Fruit fly (Drosophila melanogaster) whole organism, embryonic: ENCODE results near the gene CG15764.
A peak's percentile ranks its signal among the peaks of the same experiment; 100 is the strongest.

Experiments
- Atf-2 ChIP-seq: fragments of 200-800 bp; sonication (Bioruptor generic); optimal IDR thresholded peaks from 2 replicates; lab custom pipeline; 2016; ENCODE audit warnings: missing biosample characterization, missing genetic modification characterization
- Bteb2 ChIP-seq: fragments of 200-800 bp; sonication (Bioruptor generic); optimal IDR thresholded peaks from 2 replicates; lab custom pipeline; 2016; ENCODE audit warnings: missing biosample characterization, missing genetic modification characterization
- CG1024 ChIP-seq: fragments of 200-800 bp; sonication (Bioruptor generic); IDR thresholded peaks from 2 replicates; pipeline ENCODE4 v1.3.6; 2022; ENCODE audit warnings: missing biosample characterization, missing genetic modification characterization
- CG10267 ChIP-seq: fragments of 200-800 bp; sonication (Bioruptor generic); optimal IDR thresholded peaks from 2 replicates; lab custom pipeline; 2018; ENCODE audit warnings: missing biosample characterization, mild to moderate bottlenecking, missing genetic modification characterization, moderate library complexity
- CG10366 ChIP-seq: fragments of 200-800 bp; sonication (Bioruptor generic); IDR thresholded peaks from 2 replicates; pipeline ENCODE4 v1.3.6; 2022; ENCODE audit warnings: missing biosample characterization, missing genetic modification characterization
- CG10959 ChIP-seq: fragments of 200-800 bp; sonication (Bioruptor generic); IDR thresholded peaks from 2 replicates; pipeline ENCODE4 v1.3.6; 2022; ENCODE audit warnings: missing biosample characterization, missing genetic modification characterization
- CG10979 ChIP-seq: fragments of 200-800 bp; sonication (Bioruptor generic); optimal IDR thresholded peaks from 2 replicates; lab custom pipeline; 2018; ENCODE audit warnings: missing biosample characterization, mild to moderate bottlenecking, missing genetic modification characterization, moderate library complexity
- CG11696 ChIP-seq: fragments of 200-800 bp; sonication (Bioruptor generic); IDR thresholded peaks from 2 replicates; pipeline ENCODE4 v1.3.6; 2022; ENCODE audit warnings: missing biosample characterization, missing genetic modification characterization
- CG12236 ChIP-seq: fragments of 200-800 bp; sonication (Bioruptor generic); optimal IDR thresholded peaks from 2 replicates; lab custom pipeline; 2016; ENCODE audit warnings: missing biosample characterization, missing genetic modification characterization
- CG13287 ChIP-seq: fragments of 200-800 bp; sonication (Bioruptor generic); IDR thresholded peaks from 2 replicates; pipeline ENCODE4 v1.3.6; 2022; ENCODE audit warnings: missing biosample characterization, missing genetic modification characterization; ENCODE audit not compliant: partially characterized antibody
- CG14441 ChIP-seq: fragments of 200-800 bp; sonication (Bioruptor generic); IDR thresholded peaks from 2 replicates; pipeline ENCODE4 v1.3.6; 2022; ENCODE audit warnings: missing biosample characterization, missing genetic modification characterization
- CG14965 ChIP-seq: fragments of 200-800 bp; sonication (Bioruptor generic); optimal IDR thresholded peaks from 2 replicates; lab custom pipeline; 2016; ENCODE audit warnings: missing biosample characterization, missing genetic modification characterization, borderline replicate concordance
- CG1602 ChIP-seq: fragments of 200-800 bp; sonication (Bioruptor generic); optimal IDR thresholded peaks from 3 replicates; lab custom pipeline; 2016; ENCODE audit warnings: missing biosample characterization, missing genetic modification characterization
- CG17912 ChIP-seq: fragments of 200-800 bp; sonication (Bioruptor generic); optimal IDR thresholded peaks from 2 replicates; lab custom pipeline; 2018; ENCODE audit warnings: missing biosample characterization, mild to moderate bottlenecking, missing genetic modification characterization
- CG18476 ChIP-seq: fragments of 200-800 bp; sonication (Bioruptor generic); optimal IDR thresholded peaks from 2 replicates; lab custom pipeline; 2016; ENCODE audit warnings: missing biosample characterization, mild to moderate bottlenecking, missing genetic modification characterization
- CG18599 ChIP-seq: fragments of 200-800 bp; sonication (Bioruptor generic); optimal IDR thresholded peaks from 3 replicates; lab custom pipeline; 2017; ENCODE audit warnings: missing biosample characterization, missing genetic modification characterization, mild to moderate bottlenecking, moderate library complexity, missing genetic modification reagents
- CG31441 ChIP-seq: fragments of 200-800 bp; sonication (Bioruptor generic); IDR thresholded peaks from 2 replicates; pipeline ENCODE4 v1.3.6; 2022; ENCODE audit warnings: missing biosample characterization, missing genetic modification characterization
- CG33213 ChIP-seq: fragments of 200-800 bp; sonication (Bioruptor generic); optimal IDR thresholded peaks from 3 replicates; lab custom pipeline; 2016; ENCODE audit warnings: missing biosample characterization, missing genetic modification characterization
- CG4424 ChIP-seq: fragments of 200-800 bp; sonication (Bioruptor generic); optimal IDR thresholded peaks from 3 replicates; lab custom pipeline; 2016; ENCODE audit warnings: missing biosample characterization, missing genetic modification characterization
- CG7357 ChIP-seq: fragments of 200-800 bp; sonication (Bioruptor generic); IDR thresholded peaks from 3 replicates; pipeline ENCODE4 v1.3.6; 2022; ENCODE audit warnings: missing biosample characterization, missing genetic modification characterization
- CG8281 ChIP-seq: fragments of 200-800 bp; sonication (Bioruptor generic); optimal IDR thresholded peaks from 2 replicates; lab custom pipeline; 2018; ENCODE audit warnings: missing biosample characterization, mild to moderate bottlenecking, missing genetic modification characterization, moderate library complexity
- CG8765 ChIP-seq: fragments of 200-800 bp; sonication (Bioruptor generic); IDR thresholded peaks from 2 replicates; pipeline ENCODE4 v1.3.6; 2022; ENCODE audit warnings: missing biosample characterization, missing genetic modification characterization
- Dip2 ChIP-seq: fragments of 200-800 bp; sonication (Bioruptor generic); IDR thresholded peaks from 2 replicates; pipeline ENCODE4 v1.3.6; 2022; ENCODE audit warnings: missing biosample characterization, missing genetic modification characterization
- Drgx ChIP-seq: fragments of 200-800 bp; sonication (Bioruptor generic); IDR thresholded peaks from 2 replicates; pipeline ENCODE4 v1.3.6; 2022; ENCODE audit warnings: missing biosample characterization, missing genetic modification characterization
- E2f2 ChIP-seq: fragments of 200-800 bp; sonication (Bioruptor generic); IDR thresholded peaks from 2 replicates; pipeline ENCODE4 v1.3.6; 2022; ENCODE audit warnings: missing biosample characterization, missing genetic modification characterization
- Ets65A ChIP-seq: fragments of 200-800 bp; sonication (Bioruptor generic); peaks from one replicate; lab custom pipeline; 2016; ENCODE audit warnings: missing biosample characterization, missing genetic modification characterization
- HmgD ChIP-seq: fragments of 200-800 bp; sonication (Bioruptor generic); optimal IDR thresholded peaks from 3 replicates; lab custom pipeline; 2016; ENCODE audit warnings: missing biosample characterization, missing genetic modification characterization
- Lpt ChIP-seq: fragments of >200 bp; optimal IDR thresholded peaks from 2 replicates; lab custom pipeline; 2018; ENCODE audit warnings: missing biosample characterization, missing genetic modification characterization
- Max ChIP-seq: fragments of 200-800 bp; sonication (Bioruptor generic); optimal IDR thresholded peaks from 2 replicates; lab custom pipeline; 2016; ENCODE audit warnings: missing biosample characterization, mild to moderate bottlenecking, missing genetic modification characterization
- Rfx ChIP-seq: fragments of 200-800 bp; sonication (Bioruptor generic); IDR thresholded peaks from 2 replicates; pipeline ENCODE4 v1.3.6; 2022; ENCODE audit warnings: missing biosample characterization, missing genetic modification characterization
- Sry-δ ChIP-seq: fragments of 200-800 bp; sonication (Bioruptor generic); optimal IDR thresholded peaks from 2 replicates; lab custom pipeline; 2016; ENCODE audit warnings: missing biosample characterization, missing genetic modification characterization
- Taf1 ChIP-seq: fragments of 200-800 bp; sonication (Bioruptor generic); IDR thresholded peaks from 2 replicates; pipeline ENCODE4 v1.3.6; 2022; ENCODE audit warnings: missing biosample characterization, missing genetic modification characterization
- Xbp1 ChIP-seq: fragments of 200-800 bp; sonication (Bioruptor generic); optimal IDR thresholded peaks from 3 replicates; lab custom pipeline; 2016; ENCODE audit warnings: missing biosample characterization, mild to moderate bottlenecking, missing genetic modification characterization
- Xrp1 ChIP-seq: fragments of 200-800 bp; sonication (Bioruptor generic); IDR thresholded peaks from 2 replicates; pipeline ENCODE4 v1.3.6; 2022; ENCODE audit warnings: missing biosample characterization, missing genetic modification characterization
- aop ChIP-seq: fragments of 200-800 bp; sonication (Bioruptor generic); IDR thresholded peaks from 2 replicates; pipeline ENCODE4 v1.3.6; 2022; ENCODE audit warnings: missing biosample characterization, missing genetic modification characterization
- btn ChIP-seq: fragments of 200-800 bp; sonication (Bioruptor generic); optimal IDR thresholded peaks from 2 replicates; lab custom pipeline; 2016; ENCODE audit warnings: missing biosample characterization, missing genetic modification characterization
- cad ChIP-seq: fragments of >200 bp; optimal IDR thresholded peaks from 2 replicates; lab custom pipeline; 2017; ENCODE audit warnings: missing biosample characterization, missing genetic modification characterization
- cg ChIP-seq: fragments of 200-800 bp; sonication (Bioruptor generic); optimal IDR thresholded peaks from 3 replicates; lab custom pipeline; 2019; ENCODE audit warnings: missing biosample characterization, mild to moderate bottlenecking, missing genetic modification characterization, moderate library complexity
- ci ChIP-seq: fragments of 200-800 bp; sonication (Bioruptor generic); IDR thresholded peaks from 3 replicates; pipeline ENCODE4 v1.3.6; 2022; ENCODE audit warnings: missing biosample characterization, missing genetic modification characterization
- dati ChIP-seq: fragments of 200-800 bp; sonication (Bioruptor generic); IDR thresholded peaks from 2 replicates; pipeline ENCODE4 v1.3.6; 2022; ENCODE audit warnings: missing biosample characterization, missing genetic modification characterization
- ind ChIP-seq: fragments of 200-800 bp; sonication (Bioruptor generic); optimal IDR thresholded peaks from 3 replicates; lab custom pipeline; 2016; ENCODE audit warnings: missing biosample characterization, missing genetic modification characterization
- mam ChIP-seq: fragments of 200-800 bp; sonication (Bioruptor generic); optimal IDR thresholded peaks from 3 replicates; lab custom pipeline; 2016; ENCODE audit warnings: missing biosample characterization, missing genetic modification characterization
- pros ChIP-seq: fragments of 200-800 bp; sonication (Bioruptor generic); optimal IDR thresholded peaks from 3 replicates; lab custom pipeline; 2019; ENCODE audit warnings: missing biosample characterization, mild to moderate bottlenecking, missing genetic modification characterization, moderate library complexity
- sima ChIP-seq: fragments of 200-800 bp; sonication (Bioruptor generic); optimal IDR thresholded peaks from 2 replicates; lab custom pipeline; 2016; ENCODE audit warnings: missing biosample characterization, missing genetic modification characterization
- slbo ChIP-seq: fragments of 200-800 bp; sonication (Bioruptor generic); IDR thresholded peaks from 2 replicates; pipeline ENCODE4 v1.3.6; 2022; ENCODE audit warnings: missing biosample characterization, missing genetic modification characterization
- sug ChIP-seq: fragments of 200-800 bp; optimal IDR thresholded peaks from 2 replicates; lab custom pipeline; 2019; ENCODE audit warnings: missing biosample characterization, mild to moderate bottlenecking, missing genetic modification characterization, moderate library complexity
- tap ChIP-seq: fragments of 200-800 bp; optimal IDR thresholded peaks from 3 replicates; lab custom pipeline; 2019; ENCODE audit warnings: missing biosample characterization, mild to moderate bottlenecking, missing genetic modification characterization, moderate library complexity
- tx ChIP-seq: fragments of 200-800 bp; sonication (Bioruptor generic); optimal IDR thresholded peaks from 2 replicates; lab custom pipeline; 2016; ENCODE audit warnings: missing biosample characterization, missing genetic modification characterization
- usp ChIP-seq: fragments of >200 bp; optimal IDR thresholded peaks from 2 replicates; lab custom pipeline; 2017; ENCODE audit warnings: missing biosample characterization, missing genetic modification characterization
- zfh1 ChIP-seq: fragments of 200-800 bp; sonication (Bioruptor generic); IDR thresholded peaks from 3 replicates; pipeline ENCODE4 v1.3.6; 2022; ENCODE audit warnings: missing biosample characterization, missing genetic modification characterization

The CG15764 gene

dm6 chrX:5896809-5897700 is 28.2 kb downstream of the CG15764 start (continued):
- TF ChIP-seq CG1602 (GFP tag; lab: Kevin White, UChicago) (peak; percentile 17), CG18476 (GFP tag; lab: Kevin White, UChicago) (no peak), HmgD (GFP tag; lab: Kevin White, UChicago) (no peak), CG8281 (tag; lab: Kevin White, UChicago) (no peak), CG17912 (GFP tag; lab: Kevin White, UChicago) (no peak), sima (GFP tag; lab: Kevin White, UChicago) (no peak), tap (tag; lab: Kevin White, UChicago) (peak; percentile 9), Lpt (GFP tag; lab: Kevin White, UChicago) (no peak), CG10979 (tag; lab: Kevin White, UChicago) (peak; percentile 25), CG14441 (GFP tag; lab: Robert Waterston, UW) (0 out of 2 replicates have a peak, but pooled peaks have one; percentile 33), CG4424 (GFP tag; lab: Kevin White, UChicago) (no peak), dati (no peak), cad (GFP tag; lab: Kevin White, UChicago) (no peak), aop (GFP tag; lab: Robert Waterston, UW) (no peak), CG1024 (GFP tag; lab: Robert Waterston, UW) (no peak), slbo (GFP tag; lab: Robert Waterston, UW) (peak; percentile 39; the same call in 1 of the 2 replicates), CG31441 (GFP tag; lab: Robert Waterston, UW) (0 out of 2 replicates have a peak, but pooled peaks have one; percentile 15), Drgx (peak; percentile 53; the same call in 1 of the 2 replicates), CG14965 (no peak), CG7357 (GFP tag; lab: Robert Waterston, UW) (0 out of 3 replicates have a peak, but pooled peaks have one; percentile 39), CG10959 (0 out of 2 replicates have a peak, but pooled peaks have one; percentile 10), usp (no peak), zfh1 (0 out of 3 replicates have a peak, but pooled peaks have one; percentile 53), Ets65A (GFP tag; lab: Kevin White, UChicago) (peak; percentile 75), ind (peak; percentile 8), Max (GFP tag; lab: Kevin White, UChicago) (no peak), CG18599 (no peak), mam (GFP tag; lab: Kevin White, UChicago) (peak; percentile 8), Atf-2 (GFP tag; lab: Kevin White, UChicago) (peak; percentile 9), Xrp1 (GFP tag; lab: Robert Waterston, UW) (peak; percentile 33; the same call in 1 of the 2 replicates), Bteb2 (GFP tag; lab: Kevin White, UChicago) (peak; percentile 17), E2f2 (GFP tag; lab: Robert Waterston, UW) (0 out of 2 replicates have a peak, but pooled peaks have one; percentile 14), CG13287 (GFP tag; lab: Robert Waterston, UW) (no peak), Dip2 (GFP tag; lab: Robert Waterston, UW) (no peak), btn (GFP tag; lab: Kevin White, UChicago) (no peak), CG10267 (tag; lab: Kevin White, UChicago) (peak; percentile 12), cg (GFP tag; lab: Kevin White, UChicago) (no peak), CG12236 (GFP tag; lab: Kevin White, UChicago) (no peak), CG11696 (GFP tag; lab: Robert Waterston, UW) (peak; percentile 86), pros (GFP tag; lab: Kevin White, UChicago) (peak; percentile 55), Sry-δ (no peak), Rfx (GFP tag; lab: Robert Waterston, UW) (peak; percentile 31; the same call in 1 of the 2 replicates), CG33213 (no peak), CG10366 (GFP tag; lab: Robert Waterston, UW) (peak; percentile 48), Xbp1 (GFP tag; lab: Kevin White, UChicago) (peak; percentile 36), ci (GFP tag; lab: Robert Waterston, UW) (peak; percentile 81), tx (GFP tag; lab: Kevin White, UChicago) (no peak), Taf1 (no peak), CG8765 (GFP tag; lab: Robert Waterston, UW) (no peak), sug (tag; lab: Kevin White, UChicago) (no peak)
